Fruit fly (Drosophila melanogaster) whole organism, embryonic: ENCODE measurements around the gene Gr22b.

ENCODE experiments used
- BtbVII ChIP-seq: fragments of 200-800 bp; sonication (Bioruptor generic); optimal IDR thresholded peaks from 3 replicates; lab custom pipeline; 2017; ENCODE audit warnings: missing biosample characterization, mild to moderate bottlenecking, missing genetic modification characterization
- CG10431 ChIP-seq: fragments of 200-800 bp; sonication (Bioruptor generic); optimal IDR thresholded peaks from 3 replicates; lab custom pipeline; 2018; ENCODE audit warnings: missing biosample characterization, mild to moderate bottlenecking, missing genetic modification characterization
- CG11504 ChIP-seq: fragments of 200-800 bp; sonication (Bioruptor generic); optimal IDR thresholded peaks from 3 replicates; lab custom pipeline; 2019; ENCODE audit warnings: missing biosample characterization, mild to moderate bottlenecking, missing genetic modification characterization, moderate library complexity
- CG14441 ChIP-seq: fragments of 200-800 bp; sonication (Bioruptor generic); IDR thresholded peaks from 2 replicates; pipeline ENCODE4 v1.3.6; 2022; ENCODE audit warnings: missing biosample characterization, missing genetic modification characterization
- CG15011 ChIP-seq: fragments of 200-800 bp; sonication (Bioruptor generic); optimal IDR thresholded peaks from 3 replicates; lab custom pipeline; 2018; ENCODE audit warnings: missing biosample characterization, mild to moderate bottlenecking, missing genetic modification characterization
- CG15269 ChIP-seq: fragments of 200-800 bp; sonication (Bioruptor generic); optimal IDR thresholded peaks from 2 replicates; lab custom pipeline; 2018; ENCODE audit warnings: missing biosample characterization, mild to moderate bottlenecking, missing genetic modification characterization, moderate library complexity
- CG15601 ChIP-seq: fragments of 200-800 bp; sonication (Bioruptor generic); optimal IDR thresholded peaks from 3 replicates; lab custom pipeline; 2019; ENCODE audit warnings: missing biosample characterization, mild to moderate bottlenecking, missing genetic modification characterization, moderate library complexity
- CG17186 ChIP-seq: fragments of 200-800 bp; sonication (Bioruptor generic); optimal IDR thresholded peaks from 3 replicates; lab custom pipeline; 2017; ENCODE audit warnings: missing biosample characterization, missing genetic modification reagents, missing genetic modification characterization
- CG17359 ChIP-seq: fragments of 200-800 bp; sonication (Bioruptor generic); optimal IDR thresholded peaks from 3 replicates; lab custom pipeline; 2018; ENCODE audit warnings: missing biosample characterization, mild to moderate bottlenecking, missing genetic modification characterization, moderate library complexity
- CG18599 ChIP-seq: fragments of 200-800 bp; sonication (Bioruptor generic); optimal IDR thresholded peaks from 3 replicates; lab custom pipeline; 2017; ENCODE audit warnings: missing biosample characterization, missing genetic modification characterization, mild to moderate bottlenecking, moderate library complexity, missing genetic modification reagents
- CG2120 ChIP-seq: fragments of 200-800 bp; sonication (Bioruptor generic); optimal IDR thresholded peaks from 3 replicates; lab custom pipeline; 2016; ENCODE audit warnings: missing biosample characterization, missing genetic modification characterization
- CG2678 ChIP-seq: fragments of 200-800 bp; sonication (Bioruptor generic); optimal IDR thresholded peaks from 3 replicates; lab custom pipeline; 2019; ENCODE audit warnings: missing biosample characterization, mild to moderate bottlenecking, missing genetic modification characterization, moderate library complexity
- CG32532 ChIP-seq: fragments of 200-800 bp; sonication (Bioruptor generic); IDR thresholded peaks from 2 replicates; pipeline ENCODE4 v1.3.6; 2022; ENCODE audit warnings: missing biosample characterization, missing genetic modification characterization
- CG3847 ChIP-seq: fragments of 200-800 bp; sonication (Bioruptor generic); IDR thresholded peaks from 2 replicates; pipeline ENCODE4 v1.3.6; 2022; ENCODE audit warnings: missing biosample characterization, missing genetic modification characterization
- CG3995 ChIP-seq: fragments of 200-800 bp; sonication (Bioruptor generic); optimal IDR thresholded peaks from 3 replicates; lab custom pipeline; 2016; ENCODE audit warnings: missing biosample characterization, missing genetic modification characterization
- CG7839 ChIP-seq: fragments of 200-800 bp; sonication (Bioruptor generic); optimal IDR thresholded peaks from 3 replicates; lab custom pipeline; 2018; ENCODE audit warnings: missing biosample characterization, mild to moderate bottlenecking, missing genetic modification characterization, moderate library complexity
- Dp ChIP-seq: fragments of 200-800 bp; sonication (Bioruptor generic); optimal IDR thresholded peaks from 2 replicates; lab custom pipeline; 2018; ENCODE audit warnings: missing biosample characterization, mild to moderate bottlenecking, missing genetic modification characterization, moderate library complexity
- E2f1 ChIP-seq: fragments of 200-800 bp; sonication (Bioruptor generic); IDR thresholded peaks from 2 replicates; pipeline ENCODE4 v1.3.6; 2022; ENCODE audit warnings: missing biosample characterization, missing genetic modification characterization
- Ets65A ChIP-seq: fragments of 200-800 bp; sonication (Bioruptor generic); peaks from one replicate; lab custom pipeline; 2016; ENCODE audit warnings: missing biosample characterization, missing genetic modification characterization
- H15 ChIP-seq: fragments of 200-800 bp; sonication (Bioruptor generic); IDR thresholded peaks from 3 replicates; pipeline ENCODE4 v1.3.6; 2022; ENCODE audit warnings: missing biosample characterization, missing genetic modification characterization
- HLH3B ChIP-seq: fragments of 200-800 bp; sonication (Bioruptor generic); IDR thresholded peaks from 2 replicates; pipeline ENCODE4 v1.3.6; 2022; ENCODE audit warnings: missing biosample characterization, missing genetic modification characterization
- Hr3 ChIP-seq: fragments of 200-800 bp; sonication (Bioruptor generic); optimal IDR thresholded peaks from 3 replicates; lab custom pipeline; 2016; ENCODE audit warnings: missing biosample characterization, missing genetic modification characterization
- Hr51 ChIP-seq, 2 experiments: fragments of 200-800 bp; sonication (Bioruptor generic); optimal IDR thresholded peaks; 2 replicates in 1 of 2; 3 replicates in 1 of 2; lab custom pipeline; 2016 to 2018; ENCODE audit warnings: missing biosample characterization in 2 of 2, missing genetic modification characterization in 2 of 2, mild to moderate bottlenecking in 1 of 2, moderate library complexity in 1 of 2
- Ptx1 ChIP-seq: fragments of 200-800 bp; sonication (Bioruptor generic); IDR thresholded peaks from 2 replicates; pipeline ENCODE4 v1.3.6; 2022; ENCODE audit warnings: missing biosample characterization, missing genetic modification characterization
- Rfx ChIP-seq: fragments of 200-800 bp; sonication (Bioruptor generic); IDR thresholded peaks from 2 replicates; pipeline ENCODE4 v1.3.6; 2022; ENCODE audit warnings: missing biosample characterization, missing genetic modification characterization
- Sox102F ChIP-seq: fragments of 200-800 bp; sonication (Bioruptor generic); optimal IDR thresholded peaks from 2 replicates; lab custom pipeline; 2018; ENCODE audit warnings: missing biosample characterization, mild to moderate bottlenecking, missing genetic modification characterization, moderate library complexity
- az2 ChIP-seq: fragments of 200-800 bp; sonication (Bioruptor generic); optimal IDR thresholded peaks from 3 replicates; lab custom pipeline; 2016; ENCODE audit warnings: missing biosample characterization, missing genetic modification characterization
- bsh ChIP-seq, 2 experiments: fragments of 200-800 bp; sonication (Bioruptor generic); optimal IDR thresholded peaks; 2 replicates each; lab custom pipeline; 2017 to 2018; ENCODE audit warnings: mild to moderate bottlenecking in 2 of 2, missing biosample characterization in 2 of 2, missing genetic modification characterization in 2 of 2, moderate library complexity in 1 of 2
- ci ChIP-seq: fragments of 200-800 bp; sonication (Bioruptor generic); IDR thresholded peaks from 3 replicates; pipeline ENCODE4 v1.3.6; 2022; ENCODE audit warnings: missing biosample characterization, missing genetic modification characterization
- dmrt99B ChIP-seq: fragments of 200-800 bp; sonication (Bioruptor generic); optimal IDR thresholded peaks from 2 replicates; lab custom pipeline; 2018; ENCODE audit warnings: missing biosample characterization, mild to moderate bottlenecking, missing genetic modification characterization, moderate library complexity
- dysf ChIP-seq: fragments of 200-800 bp; sonication (Bioruptor generic); IDR thresholded peaks from 3 replicates; pipeline ENCODE4 v1.3.6; 2022; ENCODE audit warnings: missing biosample characterization, missing genetic modification characterization
- fru ChIP-seq: fragments of >200 bp; optimal IDR thresholded peaks from 2 replicates; lab custom pipeline; 2017
- gem ChIP-seq: fragments of 200-800 bp; sonication (Bioruptor generic); optimal IDR thresholded peaks from 2 replicates; lab custom pipeline; 2019; ENCODE audit warnings: missing biosample characterization, mild to moderate bottlenecking, missing genetic modification characterization, moderate library complexity
- hkb ChIP-seq, 2 experiments: fragments of 200-800 bp in 1 of 2; fragments of >200 bp in 1 of 2; sonication (Bioruptor generic) in 1 of 2; IDR thresholded peaks in 1 of 2; optimal IDR thresholded peaks in 1 of 2; 2 replicates each; pipeline versions ENCODE4 v1.3.6 to Lab custom; 2017 to 2022; ENCODE audit warnings: missing biosample characterization in 1 of 2, missing genetic modification characterization in 1 of 2
- jumu ChIP-seq: fragments of 200-800 bp; sonication (Bioruptor generic); optimal IDR thresholded peaks from 3 replicates; lab custom pipeline; 2016; ENCODE audit warnings: missing biosample characterization, missing genetic modification characterization
- lmd ChIP-seq: fragments of 200-800 bp; sonication (Bioruptor generic); IDR thresholded peaks from 2 replicates; pipeline ENCODE4 v1.3.6; 2022; ENCODE audit warnings: missing biosample characterization, missing genetic modification characterization
- mld ChIP-seq: fragments of 200-800 bp; sonication (Bioruptor generic); IDR thresholded peaks from 3 replicates; pipeline ENCODE4 v1.3.6; 2022; ENCODE audit warnings: missing biosample characterization, missing genetic modification characterization; ENCODE audit not compliant: partially characterized antibody
- nerfin-1 ChIP-seq: fragments of 200-800 bp; sonication (Bioruptor generic); optimal IDR thresholded peaks from 3 replicates; lab custom pipeline; 2019; ENCODE audit warnings: missing biosample characterization, mild to moderate bottlenecking, missing genetic modification characterization, moderate library complexity
- nom ChIP-seq: fragments of 200-800 bp; sonication (Bioruptor generic); optimal IDR thresholded peaks from 2 replicates; lab custom pipeline; 2017; ENCODE audit warnings: missing biosample characterization, missing genetic modification characterization, mild to moderate bottlenecking, moderate library complexity, missing genetic modification reagents
- pan ChIP-seq, 4 experiments: fragments of >200 bp in 3 of 4; fragments of 200-800 bp in 1 of 4; sonication (Bioruptor generic) in 1 of 4; optimal IDR thresholded peaks in 3 of 4; IDR thresholded peaks in 1 of 4; 2 replicates each; pipeline versions ENCODE4 v1.3.6 to Lab custom; 2017 to 2022; ENCODE audit warnings: missing biosample characterization in 2 of 4, missing genetic modification characterization in 2 of 4, mixed read lengths in 1 of 4
- ranshi ChIP-seq: fragments of 200-800 bp; sonication (Bioruptor generic); IDR thresholded peaks from 2 replicates; pipeline ENCODE4 v1.3.6; 2022; ENCODE audit warnings: missing biosample characterization, missing genetic modification characterization
- row ChIP-seq: fragments of 200-800 bp; sonication (Bioruptor generic); IDR thresholded peaks from 3 replicates; pipeline ENCODE4 v1.3.6; 2022; ENCODE audit warnings: missing biosample characterization, missing genetic modification characterization
- slbo ChIP-seq: fragments of 200-800 bp; sonication (Bioruptor generic); IDR thresholded peaks from 2 replicates; pipeline ENCODE4 v1.3.6; 2022; ENCODE audit warnings: missing biosample characterization, missing genetic modification characterization
- tgo ChIP-seq: fragments of 200-800 bp; sonication (Bioruptor generic); IDR thresholded peaks from 3 replicates; pipeline ENCODE4 v1.3.6; 2022; ENCODE audit warnings: missing biosample characterization, missing genetic modification characterization
- trem ChIP-seq: fragments of 200-800 bp; optimal IDR thresholded peaks from 3 replicates; lab custom pipeline; 2019; ENCODE audit warnings: missing biosample characterization, mild to moderate bottlenecking, missing genetic modification characterization, moderate library complexity
- unpg ChIP-seq: fragments of 200-800 bp; sonication (Bioruptor generic); optimal IDR thresholded peaks from 3 replicates; lab custom pipeline; 2018; ENCODE audit warnings: missing biosample characterization, mild to moderate bottlenecking, missing genetic modification characterization, moderate library complexity
- vvl ChIP-seq: fragments of 200-800 bp; sonication (Bioruptor generic); IDR thresholded peaks from 2 replicates; pipeline ENCODE4 v1.3.6; 2022; ENCODE audit warnings: missing biosample characterization, missing genetic modification characterization

Gene Gr22b

DNA sequence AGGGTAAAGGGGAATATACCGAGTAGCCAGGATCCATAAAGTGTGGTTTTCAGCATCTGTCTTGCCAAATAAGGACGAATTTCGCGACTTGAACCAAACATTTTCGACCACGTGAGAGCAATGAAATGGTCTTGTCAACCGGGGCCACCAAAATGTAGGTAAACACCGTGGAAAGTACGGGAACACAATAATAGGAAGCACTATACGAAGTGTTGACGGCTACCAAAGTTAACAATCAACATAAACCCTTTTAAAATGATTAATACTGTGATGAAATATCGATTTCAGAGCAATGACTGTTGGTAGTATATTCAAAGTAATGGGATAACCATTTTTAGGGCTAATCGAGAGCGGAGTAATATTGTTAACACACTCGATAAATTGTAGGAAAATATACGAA, at the start of gene Gr22b:
Gr22b (minus strand) TSS at position 101 of the 400 bp plus-strand sequence.
- no peak for TF ChIP-seq CG17186
- TF ChIP-seq nerfin-1 (tag; lab: Kevin White, UChicago): no peak
- TF ChIP-seq Hr3 (GFP tag; lab: Kevin White, UChicago): no peak
- no peak for TF ChIP-seq jumu
- no peak for TF ChIP-seq nom (GFP tag; lab: Kevin White, UChicago)
- TF ChIP-seq CG15011 (GFP tag; lab: Kevin White, UChicago): no peak
- no peak for TF ChIP-seq unpg (GFP tag; lab: Kevin White, UChicago)
- no peak for TF ChIP-seq fru

DNA sequence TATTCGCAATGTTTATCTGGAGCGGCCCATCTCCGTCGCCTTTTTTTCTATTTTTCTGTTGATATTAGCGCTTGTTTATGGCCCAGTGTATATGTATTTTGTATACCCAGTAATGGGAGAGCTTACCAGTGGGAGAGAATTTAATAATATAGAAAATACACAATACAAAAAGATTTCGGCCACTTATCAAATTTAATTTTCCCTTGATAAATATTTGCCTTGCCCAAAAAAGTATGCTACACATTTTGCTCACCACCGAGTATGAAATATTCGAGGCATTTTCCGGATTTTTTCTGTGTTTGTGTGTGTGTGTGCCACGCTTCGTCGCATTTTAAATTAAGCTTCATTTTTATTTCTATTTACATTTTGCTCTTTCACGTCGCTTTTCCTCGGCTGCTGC, 46.0 kb upstream of the Gr22b start:
- TF ChIP-seq gem (tag; lab: Kevin White, UChicago) (peak; percentile 12), ci (GFP tag; lab: Robert Waterston, UW) (0 out of 3 replicates have a peak, but pooled peaks have one; percentile 18), tgo (0 out of 3 replicates have a peak, but pooled peaks have one; percentile 29), vvl (0 out of 2 replicates have a peak, but pooled peaks have one; percentile 18), slbo (peak; percentile 51), lmd (GFP tag; lab: Robert Waterston, UW) (peak; percentile 29; the same call in 1 of the 2 replicates), BtbVII (GFP tag; lab: Kevin White, UChicago) (no peak), CG3847 (GFP tag; lab: Robert Waterston, UW) (peak; percentile 23; the same call in 1 of the 2 replicates), HLH3B (peak; percentile 18; the same call in 1 of the 2 replicates), mld (GFP tag; lab: Robert Waterston, UW) (no peak), CG32532 (peak; percentile 51; the same call in 1 of the 2 replicates), Ets65A (GFP tag; lab: Kevin White, UChicago) (peak; percentile 88), CG2120 (GFP tag; lab: Kevin White, UChicago) (peak; percentile 21), row (GFP tag; lab: Robert Waterston, UW) (peak; percentile 43; the same call in 2 of the 3 replicates), Rfx (GFP tag; lab: Robert Waterston, UW) (0 out of 2 replicates have a peak, but pooled peaks have one; percentile 8), CG7839 (peak; percentile 3), E2f1 (GFP tag; lab: Robert Waterston, UW) (no peak), trem (no peak), CG10431 (GFP tag; lab: Kevin White, UChicago) (no peak), H15 (GFP tag; lab: Robert Waterston, UW) (0 out of 3 replicates have a peak, but pooled peaks have one; percentile 14), Hr51 (GFP tag; optimal IDR thresholded peaks at IDR 0.05; lab: Kevin White, UChicago) (peak in 1 of 2 experiments; percentile 9), pan (optimal IDR thresholded peaks at IDR 0.05; lab: Kevin White, UChicago) (no peak), pan (GFP tag; optimal IDR thresholded peaks at IDR 0.05 in 1 of 2, IDR thresholded peaks at IDR 0.05 in 1 of 2) (peak in 1 of 2 experiments; percentile 29), az2 (GFP tag; lab: Kevin White, UChicago) (no peak), CG15601 (no peak), CG3995 (GFP tag; lab: Kevin White, UChicago) (no peak), CG17359 (peak; percentile 10), hkb (optimal IDR thresholded peaks at IDR 0.05; lab: Kevin White, UChicago) (no peak), hkb (GFP tag; IDR thresholded peaks at IDR 0.05; lab: Robert Waterston, UW) (0 out of 2 replicates have a peak, but pooled peaks have one; percentile 12), Sox102F (GFP tag; lab: Kevin White, UChicago) (peak; percentile 22), CG18599 (GFP tag; lab: Kevin White, UChicago) (peak; percentile 29), CG14441 (GFP tag; lab: Robert Waterston, UW) (peak; percentile 47; the same call in 1 of the 2 replicates), Dp (no peak), CG17186 (no peak), CG15269 (tag; lab: Kevin White, UChicago) (peak; percentile 9), bsh (GFP tag; optimal IDR thresholded peaks at IDR 0.05; lab: Kevin White, UChicago) (no peak), ranshi (no peak), dmrt99B (tag; lab: Kevin White, UChicago) (peak; percentile 0), CG11504 (tag; lab: Kevin White, UChicago) (peak; percentile 32), dysf (GFP tag; lab: Robert Waterston, UW) (0 out of 3 replicates have a peak, but pooled peaks have one; percentile 21), Ptx1 (GFP tag; lab: Robert Waterston, UW) (0 out of 2 replicates have a peak, but pooled peaks have one; percentile 10), CG2678 (tag; lab: Kevin White, UChicago) (peak; percentile 31)
